Worm (Caenorhabditis elegans) whole organism, L4 larva: ENCODE results near the gene F49C5.3.

Experiments
- R02D3.7 ChIP-seq: fragments of 150-350 bp; sonication (generic microtip); optimal IDR thresholded peaks from 3 replicates; lab custom pipeline; 2014; ENCODE audit warnings: missing biosample characterization, missing genetic modification characterization
- Y75B8A.6 ChIP-seq: fragments of 200-800 bp; sonication (Bioruptor generic); IDR thresholded peaks from 2 replicates; pipeline ENCODE4 v1.3.6; 2022; ENCODE audit warnings: missing genetic modification reagents, missing genetic modification characterization, missing compliant biosample characterization
- aly-2 ChIP-seq: sonication (generic microtip); optimal IDR thresholded peaks from 2 replicates; lab custom pipeline; 2018; ENCODE audit warnings: missing biosample characterization, missing genetic modification characterization
- attf-4 ChIP-seq: sonication (generic microtip); optimal IDR thresholded peaks from 3 replicates; lab custom pipeline; 2017; ENCODE audit warnings: missing biosample characterization, missing genetic modification characterization
- ceh-82 ChIP-seq: sonication (generic microtip); optimal IDR thresholded peaks from 2 replicates; lab custom pipeline; 2017; ENCODE audit warnings: missing biosample characterization, missing genetic modification characterization
- daf-16 ChIP-seq, 3 experiments: sonication (generic microtip); optimal IDR thresholded peaks; 2 replicates each; lab custom pipeline; 2016 to 2017; ENCODE audit warnings: missing genetic modification characterization in 3 of 3, missing genetic modification reagents in 3 of 3, mild to moderate bottlenecking in 2 of 3, missing compliant biosample characterization in 2 of 3, missing biosample characterization in 1 of 3, moderate library complexity in 1 of 3
- dmd-6 ChIP-seq: fragments of 200-800 bp; sonication (Bioruptor generic); IDR thresholded peaks from 2 replicates; pipeline ENCODE4 v1.3.6; 2022; ENCODE audit warnings: missing genetic modification reagents, missing genetic modification characterization, missing compliant biosample characterization
- duxl-1 ChIP-seq: sonication (generic microtip); optimal IDR thresholded peaks from 2 replicates; lab custom pipeline; 2016; ENCODE audit warnings: mild to moderate bottlenecking, missing genetic modification characterization, moderate library complexity, missing compliant biosample characterization; ENCODE audit not compliant: poor library complexity
- dve-1 ChIP-seq: sonication (generic microtip); optimal IDR thresholded peaks from 2 replicates; lab custom pipeline; 2017; ENCODE audit warnings: antibody characterized with exemption, mild to moderate bottlenecking, missing genetic modification characterization, missing compliant biosample characterization; ENCODE audit not compliant: insufficient read depth
- egl-43 ChIP-seq: fragments of 200-800 bp; sonication (Bioruptor generic); IDR thresholded peaks from 2 replicates; pipeline ENCODE4 v1.3.6; 2022; ENCODE audit warnings: missing genetic modification reagents, missing genetic modification characterization, missing compliant biosample characterization
- fos-1 ChIP-seq: fragments of 150-350 bp; optimal IDR thresholded peaks from 2 replicates; lab custom pipeline; 2014; ENCODE audit warnings: missing biosample characterization, missing genetic modification characterization
- gei-8 ChIP-seq: fragments of 200-800 bp; sonication (Bioruptor generic); optimal IDR thresholded peaks from 2 replicates; lab custom pipeline; 2018; ENCODE audit warnings: mild to moderate bottlenecking, missing genetic modification characterization, missing compliant biosample characterization
- hlh-11 ChIP-seq: fragments of 200-800 bp; sonication (Bioruptor generic); optimal IDR thresholded peaks from 2 replicates; lab custom pipeline; 2018; ENCODE audit warnings: mild to moderate bottlenecking, missing genetic modification characterization, missing compliant biosample characterization
- jun-1 ChIP-seq: fragments of 150-350 bp; optimal IDR thresholded peaks from 2 replicates; lab custom pipeline; 2014; ENCODE audit warnings: missing biosample characterization, missing genetic modification reagents, missing genetic modification characterization
- lim-7 ChIP-seq: fragments of 200-800 bp; sonication (Bioruptor generic); IDR thresholded peaks from 2 replicates; pipeline ENCODE4 v1.3.6; 2022; ENCODE audit warnings: missing genetic modification characterization, missing compliant biosample characterization
- lin-1 ChIP-seq: fragments of 200-800 bp; sonication (Bioruptor generic); IDR thresholded peaks from 2 replicates; pipeline ENCODE4 v1.3.6; 2022; ENCODE audit warnings: missing genetic modification reagents, missing genetic modification characterization, missing compliant biosample characterization
- lin-13 ChIP-seq: fragments of 150-350 bp; optimal IDR thresholded peaks from 2 replicates; lab custom pipeline; 2014; ENCODE audit warnings: missing biosample characterization, missing genetic modification reagents, missing genetic modification characterization
- lin-15B ChIP-seq: fragments of 150-350 bp; sonication (generic microtip); optimal IDR thresholded peaks from 3 replicates; lab custom pipeline; 2014; ENCODE audit warnings: missing biosample characterization, missing genetic modification characterization
- lin-29 ChIP-seq: fragments of 200-800 bp; sonication (Bioruptor generic); IDR thresholded peaks from 2 replicates; pipeline ENCODE4 v1.3.6; 2022; ENCODE audit warnings: missing genetic modification reagents, missing genetic modification characterization, missing compliant biosample characterization
- lsy-2 ChIP-seq, 2 experiments: fragments of 150-350 bp in 1 of 2; sonication (generic microtip) in 1 of 2; optimal IDR thresholded peaks; 2 replicates each; lab custom pipeline; 2014 to 2017; ENCODE audit warnings: missing biosample characterization in 2 of 2, missing genetic modification characterization in 2 of 2
- madf-9 ChIP-seq: fragments of 200-800 bp; sonication (Bioruptor generic); conservative IDR thresholded peaks from 2 replicates; pipeline ENCODE4 v1.3.6; 2022; ENCODE audit warnings: missing genetic modification reagents, missing genetic modification characterization, missing compliant biosample characterization
- mdt-29 ChIP-seq: fragments of 200-800 bp; sonication (Bioruptor generic); IDR thresholded peaks from 2 replicates; pipeline ENCODE4 v1.3.6; 2022; ENCODE audit warnings: missing genetic modification reagents, missing genetic modification characterization, missing compliant biosample characterization
- mes-2 ChIP-seq: sonication (generic microtip); optimal IDR thresholded peaks from 2 replicates; lab custom pipeline; 2016; ENCODE audit warnings: missing genotype, mild to moderate bottlenecking, missing genetic modification characterization, missing compliant biosample characterization; ENCODE audit not compliant: poor library complexity, severe bottlenecking
- mxl-2 ChIP-seq: fragments of 200-800 bp; sonication (Bioruptor generic); conservative IDR thresholded peaks from 2 replicates; pipeline ENCODE4 v1.3.6; 2022; ENCODE audit warnings: missing genetic modification reagents, missing genetic modification characterization, missing compliant biosample characterization
- mxl-3 ChIP-seq: fragments of 200-800 bp; sonication (Bioruptor generic); optimal IDR thresholded peaks from 2 replicates; lab custom pipeline; 2018; ENCODE audit warnings: mild to moderate bottlenecking, missing genetic modification characterization, missing compliant biosample characterization
- nhr-237 ChIP-seq: sonication (generic microtip); optimal IDR thresholded peaks from 2 replicates; lab custom pipeline; 2017; ENCODE audit warnings: missing biosample characterization, missing genetic modification characterization
- nhr-28 ChIP-seq: fragments of 150-350 bp; optimal IDR thresholded peaks from 2 replicates; lab custom pipeline; 2014; ENCODE audit warnings: missing biosample characterization, missing genetic modification characterization
- nhr-42 ChIP-seq: fragments of 200-800 bp; sonication (Bioruptor generic); IDR thresholded peaks from 2 replicates; pipeline ENCODE4 v1.3.6; 2022; ENCODE audit warnings: missing genetic modification characterization, missing compliant biosample characterization
- nhr-6 ChIP-seq: fragments of 150-350 bp; optimal IDR thresholded peaks from 2 replicates; lab custom pipeline; 2014; ENCODE audit warnings: missing biosample characterization, missing genetic modification characterization
- nhr-77 ChIP-seq: fragments of 150-350 bp; optimal IDR thresholded peaks from 2 replicates; lab custom pipeline; 2014; ENCODE audit warnings: missing biosample characterization, missing genetic modification characterization
- php-3 ChIP-seq: fragments of 200-800 bp; sonication (Bioruptor generic); IDR thresholded peaks from 2 replicates; pipeline ENCODE4 v1.3.6; 2022; ENCODE audit warnings: missing genetic modification reagents, missing genetic modification characterization, missing compliant biosample characterization
- pqm-1 ChIP-seq: sonication (generic microtip); optimal IDR thresholded peaks from 2 replicates; lab custom pipeline; 2017; ENCODE audit warnings: missing biosample characterization, missing genetic modification characterization
- rbr-2 ChIP-seq: sonication (generic microtip); optimal IDR thresholded peaks from 2 replicates; lab custom pipeline; 2016; ENCODE audit warnings: missing genotype, missing genetic modification characterization, missing compliant biosample characterization
- skn-1 ChIP-seq: fragments of 150-350 bp; optimal IDR thresholded peaks from 2 replicates; lab custom pipeline; 2014; ENCODE audit warnings: missing biosample characterization, missing genetic modification characterization
- spr-1 ChIP-seq: sonication (generic microtip); optimal IDR thresholded peaks from 2 replicates; lab custom pipeline; 2016; ENCODE audit warnings: mild to moderate bottlenecking, missing genetic modification characterization, missing compliant biosample characterization
- tra-1 ChIP-seq: fragments of 200-800 bp; sonication (Bioruptor generic); IDR thresholded peaks from 2 replicates; pipeline ENCODE4 v1.3.6; 2022; ENCODE audit warnings: missing genetic modification reagents, missing genetic modification characterization, missing compliant biosample characterization
- unc-130 ChIP-seq: sonication (generic microtip); optimal IDR thresholded peaks from 2 replicates; lab custom pipeline; 2016; ENCODE audit warnings: missing genetic modification reagents, missing genetic modification characterization, missing compliant biosample characterization
- unc-62 ChIP-seq, 3 experiments: fragments of 150-350 bp in 1 of 3; sonication (generic microtip); optimal IDR thresholded peaks in 2 of 3; peaks in 1 of 3; 1 replicate in 1 of 3; 2 replicates in 2 of 3; lab custom pipeline; 2014 to 2017; ENCODE audit warnings: missing biosample characterization in 3 of 3, missing genetic modification characterization in 3 of 3, missing genetic modification reagents in 3 of 3, missing genotype in 1 of 3
- vab-7 ChIP-seq: fragments of 200-800 bp; sonication (Bioruptor generic); IDR thresholded peaks from 2 replicates; pipeline ENCODE4 v1.3.6; 2022; ENCODE audit warnings: missing genetic modification reagents, missing genetic modification characterization, missing compliant biosample characterization
- zag-1 ChIP-seq: fragments of 150-350 bp; optimal IDR thresholded peaks from 2 replicates; lab custom pipeline; 2014; ENCODE audit warnings: missing biosample characterization, missing genetic modification characterization
- ztf-11 ChIP-seq: fragments of 150-350 bp; optimal IDR thresholded peaks from 2 replicates; lab custom pipeline; 2014; ENCODE audit warnings: missing biosample characterization, missing genetic modification characterization

The F49C5.3 gene

ce11 chrII:12511866-12512265 is 24.4 kb upstream of the F49C5.3 start, which contains the start of gene srh-73:
Gene srh-73 (plus strand): TSS chrII:12512166.
- no peak for TF ChIP-seq zag-1 (tag; lab: Kevin White, UChicago)
- TF ChIP-seq hlh-11: no peak
- TF ChIP-seq gei-8 (GFP tag; lab: Kevin White, UChicago): no peak
- TF ChIP-seq lim-7 (GFP tag; lab: Robert Waterston, UW): no peak
- no peak for TF ChIP-seq egl-43 (GFP tag; lab: Robert Waterston, UW)
- no peak for TF ChIP-seq vab-7 (GFP tag; lab: Robert Waterston, UW)
- TF ChIP-seq nhr-42 (GFP tag; lab: Robert Waterston, UW): no peak
- TF ChIP-seq mxl-2 (GFP tag; lab: Robert Waterston, UW): no peak
- TF ChIP-seq fos-1: no peak
- no peak for TF ChIP-seq jun-1 (tag; lab: Kevin White, UChicago)
- TF ChIP-seq php-3 (GFP tag; lab: Robert Waterston, UW): no peak
- no peak for TF ChIP-seq lin-13 (GFP tag; lab: Kevin White, UChicago)
- no peak for TF ChIP-seq skn-1 (tag; lab: Kevin White, UChicago)
- no peak for TF ChIP-seq lin-1
- no peak for TF ChIP-seq Y75B8A.6 (GFP tag; lab: Robert Waterston, UW)
- TF ChIP-seq unc-62 (GFP tag; optimal IDR thresholded peaks at IDR 0.05 in 1 of 2; lab: Kevin White, UChicago): no peak
- no peak for TF ChIP-seq unc-62 (tag; optimal IDR thresholded peaks at IDR 0.05; lab: Kevin White, UChicago)
- no peak for TF ChIP-seq lin-15B
- TF ChIP-seq unc-130: no peak
- TF ChIP-seq pqm-1 (tag; lab: Kevin White, UChicago): no peak
- TF ChIP-seq ztf-11 (tag; lab: Kevin White, UChicago): no peak

ce11 chrII:12514620-12515019 is 21.7 kb upstream of the F49C5.3 start, which contains the start of gene srh-69:
Gene srh-69 (minus strand): TSS chrII:12514720.
- no peak for TF ChIP-seq ceh-82 (tag; lab: Kevin White, UChicago)
- no peak for TF ChIP-seq zag-1 (tag; lab: Kevin White, UChicago)
- TF ChIP-seq nhr-6 (tag; lab: Kevin White, UChicago): no peak
- TF ChIP-seq mxl-3 (GFP tag; lab: Kevin White, UChicago): no peak
- TF ChIP-seq duxl-1 (tag; lab: Kevin White, UChicago): no peak
- no peak for TF ChIP-seq rbr-2
- no peak for TF ChIP-seq tra-1
- no peak for TF ChIP-seq nhr-237 (tag; lab: Kevin White, UChicago)
- no peak for TF ChIP-seq lin-29 (GFP tag; lab: Robert Waterston, UW)
- TF ChIP-seq aly-2 (tag; lab: Kevin White, UChicago): no peak
- no peak for TF ChIP-seq lsy-2 (tag; optimal IDR thresholded peaks at IDR 0.05; lab: Kevin White, UChicago)
- TF ChIP-seq nhr-77 (tag; lab: Kevin White, UChicago): no peak

- no peak for TF ChIP-seq spr-1 (tag; lab: Kevin White, UChicago)
- TF ChIP-seq unc-62 (GFP tag; optimal IDR thresholded peaks at IDR 0.05 in 1 of 2; lab: Kevin White, UChicago): peak in 1 of 2 experiments; percentile 49
- TF ChIP-seq unc-62 (tag; optimal IDR thresholded peaks at IDR 0.05; lab: Kevin White, UChicago): no peak
- TF ChIP-seq R02D3.7 (tag; lab: Kevin White, UChicago): no peak
- TF ChIP-seq nhr-28: no peak
- no peak for TF ChIP-seq madf-9 (GFP tag; lab: Robert Waterston, UW)
Measured at ce11 chrII:12516313-12516712, 20.0 kb upstream of the F49C5.3 start, which contains the start of gene srh-61. Gene srh-61 (minus strand): TSS chrII:12516413.

ce11 chrII:12518008-12518407 is 18.3 kb upstream of the F49C5.3 start:
- TF ChIP-seq mdt-29 (0 out of 2 replicates have a peak, but pooled peaks have one; percentile 9), dmd-6 (GFP tag; lab: Robert Waterston, UW) (peak; percentile 23; the same call in 1 of the 2 replicates), hlh-11 (peak; percentile 22), attf-4 (tag; lab: Kevin White, UChicago) (no peak), nhr-28 (peak; percentile 4), dve-1 (tag; lab: Kevin White, UChicago) (peak; percentile 72), php-3 (GFP tag; lab: Robert Waterston, UW) (peak; percentile 38; the same call in 1 of the 2 replicates), daf-16 (GFP tag; optimal IDR thresholded peaks at IDR 0.05; lab: Kevin White, UChicago) (no peak), daf-16 (tag; optimal IDR thresholded peaks at IDR 0.05; lab: Kevin White, UChicago) (peak; percentile 45), unc-62 (GFP tag; optimal IDR thresholded peaks at IDR 0.05 in 1 of 2; lab: Kevin White, UChicago) (peak in 1 of 2 experiments; percentile 47), unc-62 (tag; optimal IDR thresholded peaks at IDR 0.05; lab: Kevin White, UChicago) (no peak), mes-2 (tag; lab: Kevin White, UChicago) (no peak)
